Worm (Caenorhabditis elegans) whole organism, L1 larva: ENCODE data around the gene ZK1240.9.

Source experiments
- aly-2 ChIP-seq: fragments of 150-350 bp; optimal IDR thresholded peaks from 2 replicates; lab custom pipeline; 2014; ENCODE audit warnings: missing biosample characterization, missing genetic modification characterization
- ama-1 ChIP-seq: fragments of 150-350 bp; optimal IDR thresholded peaks from 2 replicates; lab custom pipeline; 2014
- nhr-76 ChIP-seq: sonication (generic microtip); optimal IDR thresholded peaks from 2 replicates; lab custom pipeline; 2017; ENCODE audit warnings: missing biosample characterization, missing genetic modification characterization
- pax-3 ChIP-seq: fragments of 200-800 bp; sonication (Bioruptor generic); optimal IDR thresholded peaks from 2 replicates; lab custom pipeline; 2018; ENCODE audit warnings: mild to moderate bottlenecking, missing genetic modification characterization, moderate library complexity, missing compliant biosample characterization
- ztf-4 ChIP-seq: fragments of 150-350 bp; optimal IDR thresholded peaks from 2 replicates; lab custom pipeline; 2014; ENCODE audit warnings: missing biosample characterization, missing genetic modification characterization

DNA sequence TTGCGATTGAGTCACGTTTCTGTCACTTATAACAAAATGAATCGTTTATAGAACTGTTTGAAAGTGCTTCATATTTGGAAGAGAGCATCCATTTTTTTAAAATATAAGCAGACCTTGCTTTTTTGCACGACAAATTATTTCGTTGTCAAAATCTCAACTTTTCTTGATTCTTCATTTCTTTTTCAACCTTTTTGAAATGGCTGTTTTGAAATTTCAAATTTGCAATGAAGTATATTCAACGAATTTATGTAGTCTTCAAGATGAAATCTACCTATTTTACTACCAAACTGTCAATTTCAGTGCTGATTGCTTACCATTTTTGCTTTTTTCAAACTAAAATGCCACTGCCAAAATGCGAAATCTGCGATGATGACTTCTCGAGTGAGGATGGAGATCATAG is 11.2 kb upstream of the ZK1240.9 start, which contains the start of gene B0281.3:
- no peak for TF ChIP-seq aly-2 (tag; lab: Kevin White, UChicago)
- no peak for TF ChIP-seq pax-3 (tag; lab: Kevin White, UChicago)
- TF ChIP-seq ama-1 (lab: Kevin White, UChicago): no peak
- no peak for TF ChIP-seq nhr-76 (tag; lab: Kevin White, UChicago)
- TF ChIP-seq ztf-4 (tag; lab: Kevin White, UChicago): no peak
